Worm (Caenorhabditis elegans) whole organism, L2 larva: ENCODE measurements around the gene F54C9.11.

Source experiments
- ceh-82 ChIP-seq: fragments of 150-350 bp; optimal IDR thresholded peaks from 2 replicates; lab custom pipeline; 2014; ENCODE audit warnings: missing biosample characterization, missing genetic modification characterization
- elt-1 ChIP-seq: fragments of 150-350 bp; optimal IDR thresholded peaks from 2 replicates; lab custom pipeline; 2014; ENCODE audit warnings: missing biosample characterization, missing genetic modification characterization
- fos-1 ChIP-seq: fragments of 150-350 bp; optimal IDR thresholded peaks from 2 replicates; lab custom pipeline; 2014; ENCODE audit warnings: missing biosample characterization, missing genetic modification characterization
- lsy-2 ChIP-seq, 2 experiments: fragments of 150-350 bp in 1 of 2; sonication (generic microtip) in 1 of 2; optimal IDR thresholded peaks; 2 replicates each; lab custom pipeline; 2014 to 2017; ENCODE audit warnings: missing biosample characterization in 2 of 2, missing genetic modification characterization in 2 of 2
- mab-5 ChIP-seq: fragments of 150-350 bp; optimal IDR thresholded peaks from 2 replicates; lab custom pipeline; 2014; ENCODE audit warnings: missing biosample characterization, missing genetic modification characterization
- mdl-1 ChIP-seq, 2 experiments: fragments of 150-350 bp in 1 of 2; sonication (generic microtip) in 1 of 2; optimal IDR thresholded peaks; 2 replicates each; lab custom pipeline; 2017; ENCODE audit warnings: missing biosample characterization in 2 of 2, missing genetic modification characterization in 2 of 2
- nhr-129 ChIP-seq: fragments of 150-350 bp; optimal IDR thresholded peaks from 2 replicates; lab custom pipeline; 2014; ENCODE audit warnings: missing biosample characterization, missing genetic modification characterization
- nhr-237 ChIP-seq: fragments of 150-350 bp; optimal IDR thresholded peaks from 2 replicates; lab custom pipeline; 2014; ENCODE audit warnings: missing biosample characterization, missing genetic modification characterization
- unc-39 ChIP-seq: fragments of 150-350 bp; optimal IDR thresholded peaks from 2 replicates; lab custom pipeline; 2014; ENCODE audit warnings: missing biosample characterization, missing genetic modification characterization
- zag-1 ChIP-seq: fragments of 150-350 bp; optimal IDR thresholded peaks from 2 replicates; lab custom pipeline; 2014; ENCODE audit warnings: missing biosample characterization, missing genetic modification characterization

DNA sequence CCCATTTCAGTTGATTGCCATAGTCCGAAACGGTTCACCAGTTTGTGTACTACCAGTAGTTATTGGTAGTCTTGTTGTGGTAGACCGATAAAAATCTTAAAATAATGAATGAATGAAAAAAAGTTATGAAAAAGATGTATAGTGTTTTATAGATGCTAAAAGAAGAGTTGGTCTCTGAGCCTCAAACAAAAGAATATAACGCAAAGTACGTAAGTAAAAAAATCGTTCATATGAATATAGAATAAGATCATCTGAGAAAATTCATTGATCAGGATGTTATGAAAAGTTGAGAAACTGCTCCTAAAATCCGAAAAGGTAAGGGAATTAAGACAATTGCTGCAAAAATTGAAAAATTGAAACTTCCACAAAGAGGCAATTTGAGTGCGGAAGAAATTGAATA lies 32.6 kb upstream of the F54C9.11 start, which contains the start of gene chhy-1:
- TF ChIP-seq fos-1 (tag; lab: Kevin White, UChicago) (no peak), nhr-237 (tag; lab: Kevin White, UChicago) (no peak), mab-5 (tag; lab: Kevin White, UChicago) (no peak), lsy-2 (tag; optimal IDR thresholded peaks at IDR 0.05; lab: Kevin White, UChicago) (no peak), unc-39 (tag; lab: Kevin White, UChicago) (no peak), elt-1 (tag; lab: Kevin White, UChicago) (no peak), mdl-1 (tag; optimal IDR thresholded peaks at IDR 0.05; lab: Kevin White, UChicago) (no peak), ceh-82 (tag; lab: Kevin White, UChicago) (no peak), zag-1 (no peak), nhr-129 (no peak)
